Worm (Caenorhabditis elegans) whole organism, L4 larva: ENCODE results near the gene nhr-14.

Experiments used
- D1046.2 ChIP-seq: fragments of 200-800 bp; sonication (Bioruptor generic); IDR thresholded peaks from 2 replicates; pipeline ENCODE4 v1.3.6; 2022; ENCODE audit warnings: missing genetic modification characterization, missing compliant biosample characterization
- F26F4.8 ChIP-seq: fragments of 200-800 bp; sonication (Bioruptor generic); conservative IDR thresholded peaks from 2 replicates; pipeline ENCODE4 v1.3.6; 2022; ENCODE audit warnings: missing genetic modification characterization, missing compliant biosample characterization
- F37D6.2 ChIP-seq: sonication (generic microtip); optimal IDR thresholded peaks from 2 replicates; lab custom pipeline; 2016; ENCODE audit warnings: mild to moderate bottlenecking, missing genetic modification characterization, missing compliant biosample characterization
- F44E2.7 ChIP-seq: fragments of 200-800 bp; sonication (Bioruptor generic); IDR thresholded peaks from 2 replicates; pipeline ENCODE4 v2.1.2; 2022; ENCODE audit warnings: missing genetic modification characterization, missing compliant biosample characterization
- F49E8.2 ChIP-seq: sonication (generic microtip); optimal IDR thresholded peaks from 2 replicates; lab custom pipeline; 2016; ENCODE audit warnings: missing compliant biosample characterization, mild to moderate bottlenecking, missing genetic modification characterization, borderline replicate concordance
- T20F7.1 ChIP-seq: fragments of 200-800 bp; sonication (Bioruptor generic); optimal IDR thresholded peaks from 2 replicates; lab custom pipeline; 2018; ENCODE audit warnings: mild to moderate bottlenecking, missing genetic modification characterization, missing compliant biosample characterization
- T26A8.4 ChIP-seq: fragments of 200-800 bp; sonication (Bioruptor generic); IDR thresholded peaks from 2 replicates; pipeline ENCODE4 v1.3.6; 2022; ENCODE audit warnings: missing genetic modification characterization, missing compliant biosample characterization
- Y48G9A.11 ChIP-seq: fragments of 200-800 bp; sonication (Bioruptor generic); IDR thresholded peaks from 2 replicates; pipeline ENCODE4 v1.3.6; 2022; ENCODE audit warnings: missing genetic modification reagents, missing genetic modification characterization, missing compliant biosample characterization
- aha-1 ChIP-seq: fragments of 150-350 bp; peaks from one replicate; lab custom pipeline; 2014; ENCODE audit warnings: missing biosample characterization, missing genetic modification characterization
- aly-2 ChIP-seq: sonication (generic microtip); optimal IDR thresholded peaks from 2 replicates; lab custom pipeline; 2018; ENCODE audit warnings: missing biosample characterization, missing genetic modification characterization
- ama-1 ChIP-seq: fragments of 150-350 bp; optimal IDR thresholded peaks from 2 replicates; lab custom pipeline; 2014; ENCODE audit warnings: inconsistent platforms, mixed read lengths
- ces-1 ChIP-seq: fragments of 150-350 bp; sonication (generic microtip); optimal IDR thresholded peaks from 4 replicates; lab custom pipeline; 2014; ENCODE audit warnings: missing biosample characterization, missing genetic modification reagents, missing genetic modification characterization
- daf-16 ChIP-seq, 3 experiments: sonication (generic microtip); optimal IDR thresholded peaks; 2 replicates each; lab custom pipeline; 2016 to 2017; ENCODE audit warnings: missing genetic modification characterization in 3 of 3, missing genetic modification reagents in 3 of 3, mild to moderate bottlenecking in 2 of 3, missing compliant biosample characterization in 2 of 3, missing biosample characterization in 1 of 3, moderate library complexity in 1 of 3
- dpl-1 ChIP-seq: fragments of 150-350 bp; optimal IDR thresholded peaks from 2 replicates; lab custom pipeline; 2014; ENCODE audit warnings: missing biosample characterization, missing genetic modification reagents, missing genetic modification characterization
- dve-1 ChIP-seq: sonication (generic microtip); optimal IDR thresholded peaks from 2 replicates; lab custom pipeline; 2017; ENCODE audit warnings: antibody characterized with exemption, mild to moderate bottlenecking, missing genetic modification characterization, missing compliant biosample characterization; ENCODE audit not compliant: insufficient read depth
- fos-1 ChIP-seq: fragments of 150-350 bp; optimal IDR thresholded peaks from 2 replicates; lab custom pipeline; 2014; ENCODE audit warnings: missing biosample characterization, missing genetic modification characterization
- hlh-11 ChIP-seq: fragments of 200-800 bp; sonication (Bioruptor generic); optimal IDR thresholded peaks from 2 replicates; lab custom pipeline; 2018; ENCODE audit warnings: mild to moderate bottlenecking, missing genetic modification characterization, missing compliant biosample characterization
- hlh-30 ChIP-seq: sonication (generic microtip); optimal IDR thresholded peaks from 2 replicates; lab custom pipeline; 2017; ENCODE audit warnings: antibody characterized with exemption, mild to moderate bottlenecking, missing genetic modification characterization, missing compliant biosample characterization; ENCODE audit not compliant: insufficient read depth
- lin-1 ChIP-seq: fragments of 200-800 bp; sonication (Bioruptor generic); IDR thresholded peaks from 2 replicates; pipeline ENCODE4 v1.3.6; 2022; ENCODE audit warnings: missing genetic modification reagents, missing genetic modification characterization, missing compliant biosample characterization
- lin-15B ChIP-seq: fragments of 150-350 bp; sonication (generic microtip); optimal IDR thresholded peaks from 3 replicates; lab custom pipeline; 2014; ENCODE audit warnings: missing biosample characterization, missing genetic modification characterization
- mdl-1 ChIP-seq, 2 experiments: fragments of 150-350 bp in 1 of 2; sonication (generic microtip) in 1 of 2; optimal IDR thresholded peaks; 2 replicates each; lab custom pipeline; 2014 to 2017; ENCODE audit warnings: missing biosample characterization in 2 of 2, missing genetic modification characterization in 2 of 2
- nhr-102 ChIP-seq: sonication (generic microtip); optimal IDR thresholded peaks from 2 replicates; lab custom pipeline; 2016; ENCODE audit warnings: mild to moderate bottlenecking, missing genetic modification characterization, moderate library complexity, missing compliant biosample characterization
- nhr-237 ChIP-seq: sonication (generic microtip); optimal IDR thresholded peaks from 2 replicates; lab custom pipeline; 2017; ENCODE audit warnings: missing biosample characterization, missing genetic modification characterization
- nhr-28 ChIP-seq: fragments of 150-350 bp; optimal IDR thresholded peaks from 2 replicates; lab custom pipeline; 2014; ENCODE audit warnings: missing biosample characterization, missing genetic modification characterization
- nhr-41 ChIP-seq: fragments of 200-800 bp; sonication (Bioruptor generic); IDR thresholded peaks from 2 replicates; pipeline ENCODE4 v1.3.6; 2022; ENCODE audit warnings: missing genetic modification reagents, missing genetic modification characterization, missing compliant biosample characterization
- nhr-77 ChIP-seq: fragments of 150-350 bp; optimal IDR thresholded peaks from 2 replicates; lab custom pipeline; 2014; ENCODE audit warnings: missing biosample characterization, missing genetic modification characterization
- pqm-1 ChIP-seq: sonication (generic microtip); optimal IDR thresholded peaks from 2 replicates; lab custom pipeline; 2017; ENCODE audit warnings: missing biosample characterization, missing genetic modification characterization
- rbr-2 ChIP-seq: sonication (generic microtip); optimal IDR thresholded peaks from 2 replicates; lab custom pipeline; 2016; ENCODE audit warnings: missing genotype, missing genetic modification characterization, missing compliant biosample characterization
- unc-130 ChIP-seq: sonication (generic microtip); optimal IDR thresholded peaks from 2 replicates; lab custom pipeline; 2016; ENCODE audit warnings: missing genetic modification reagents, missing genetic modification characterization, missing compliant biosample characterization
- unc-39 ChIP-seq: sonication (generic microtip); optimal IDR thresholded peaks from 2 replicates; lab custom pipeline; 2017; ENCODE audit warnings: missing biosample characterization, missing genetic modification characterization
- zag-1 ChIP-seq: fragments of 150-350 bp; optimal IDR thresholded peaks from 2 replicates; lab custom pipeline; 2014; ENCODE audit warnings: missing biosample characterization, missing genetic modification characterization
- zip-2 ChIP-seq: fragments of 150-350 bp; optimal IDR thresholded peaks from 2 replicates; lab custom pipeline; 2014; ENCODE audit warnings: missing biosample characterization, missing genetic modification characterization

The nhr-14 gene

DNA sequence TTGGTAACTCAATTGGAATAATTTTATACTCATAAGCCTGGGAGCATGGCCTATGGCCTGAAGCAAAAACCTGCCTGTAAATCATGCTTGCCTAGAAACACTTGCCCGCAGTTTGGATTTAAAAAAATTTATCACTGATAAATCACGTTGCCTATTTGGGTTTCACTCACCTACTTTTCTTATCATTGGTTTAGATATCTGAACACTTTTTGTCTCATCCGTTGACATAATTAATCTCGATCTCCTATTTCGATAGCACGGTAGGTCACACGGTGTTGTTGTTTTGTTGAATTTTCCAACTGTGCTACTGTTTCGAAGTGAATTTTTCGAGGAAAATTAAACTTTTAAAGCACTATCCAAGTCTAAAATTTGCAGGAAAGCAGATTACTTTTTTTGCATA is 31.1 kb upstream of the nhr-14 start:
- no peak for TF ChIP-seq T26A8.4 (GFP tag; lab: Robert Waterston, UW)
- TF ChIP-seq fos-1: no peak

DNA sequence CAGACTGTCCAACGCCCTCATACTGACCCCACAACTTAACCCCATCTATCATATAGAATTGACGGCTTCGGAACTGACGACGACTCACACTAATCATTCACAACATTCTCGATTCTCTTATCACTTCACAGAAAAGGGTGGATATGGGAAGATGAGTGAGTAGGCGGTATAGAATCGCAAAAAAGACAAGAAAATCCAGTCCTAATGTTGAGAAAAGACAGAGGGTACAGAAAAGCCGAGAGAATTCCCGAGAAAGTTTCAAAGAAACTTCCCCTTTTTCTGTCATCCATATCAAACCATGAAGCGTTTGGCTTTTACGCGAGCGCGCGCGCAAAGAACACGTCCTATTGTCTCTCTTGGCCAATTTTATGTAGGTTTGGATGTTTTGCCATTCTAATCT is 28.2 kb upstream of the nhr-14 start:
- peak in 1 of 2 experiments; percentile 28 for TF ChIP-seq mdl-1 (tag; optimal IDR thresholded peaks at IDR 0.05; lab: Kevin White, UChicago)
- peak; percentile 28 for TF ChIP-seq hlh-11
- no peak for TF ChIP-seq F44E2.7 (GFP tag; lab: Robert Waterston, UW)
- peak; percentile 56 for TF ChIP-seq aha-1 (tag; lab: Kevin White, UChicago)
- TF ChIP-seq, all 104 proteins: peak for 3

DNA sequence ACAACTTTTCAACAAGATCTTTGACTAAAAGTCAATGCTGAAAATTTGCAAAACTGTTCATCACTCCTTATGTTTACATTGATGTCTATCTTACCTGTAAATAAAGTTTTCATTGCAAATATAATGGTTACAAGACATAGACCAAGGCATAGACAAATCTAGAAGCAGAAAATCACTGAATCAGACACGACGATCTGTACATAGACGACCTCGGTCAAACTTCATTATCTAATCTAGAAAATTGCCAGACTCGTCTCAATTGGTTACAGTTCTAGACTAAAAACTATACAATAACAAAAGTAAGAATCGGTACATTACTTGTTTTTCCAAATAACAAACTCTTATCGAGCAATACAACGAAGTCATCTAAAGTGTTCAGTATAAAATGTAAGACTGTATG is 24.9 kb upstream of the nhr-14 start, which contains the start of gene grd-4:
Gene grd-4 (plus strand): TSS at position 301 of the 400 bp plus-strand sequence.
- TF ChIP-seq unc-130 (GFP tag; lab: Kevin White, UChicago) (no peak), lin-15B (tag; lab: Kevin White, UChicago) (no peak), mdl-1 (tag; optimal IDR thresholded peaks at IDR 0.05; lab: Kevin White, UChicago) (no peak), F26F4.8 (no peak), zag-1 (tag; lab: Kevin White, UChicago) (no peak), daf-16 (GFP tag; optimal IDR thresholded peaks at IDR 0.05; lab: Kevin White, UChicago) (no peak), daf-16 (tag; optimal IDR thresholded peaks at IDR 0.05; lab: Kevin White, UChicago) (no peak)

DNA sequence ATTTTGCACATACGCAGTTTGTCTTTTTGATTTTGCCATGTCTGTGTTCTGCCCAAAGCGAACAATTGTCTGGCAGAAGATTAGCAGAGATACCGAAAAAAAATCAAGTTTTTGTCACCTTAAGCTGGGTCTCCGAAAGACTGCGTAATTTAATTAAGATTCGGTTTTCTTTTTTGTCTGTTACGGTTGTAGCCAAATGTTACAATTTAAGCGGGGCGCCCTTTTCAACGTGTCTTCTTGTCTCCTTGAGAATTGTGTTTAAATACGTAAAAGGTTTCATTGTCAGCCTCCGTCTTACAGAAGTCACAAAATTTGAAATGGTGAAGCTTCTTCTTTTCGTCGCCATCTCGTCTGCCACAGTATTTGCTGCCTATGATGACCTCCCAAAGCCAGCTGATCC is 23.7 kb upstream of the nhr-14 start, which contains the start of gene grd-14:
Gene grd-14 (plus strand): TSS at position 301 of the 400 bp plus-strand sequence.
- TF ChIP-seq aha-1 (tag; lab: Kevin White, UChicago) (peak; percentile 13), nhr-102 (tag; lab: Kevin White, UChicago) (no peak), D1046.2 (GFP tag; lab: Robert Waterston, UW) (no peak), zip-2 (no peak)
- TF ChIP-seq, all 104 proteins: peak for 1

DNA sequence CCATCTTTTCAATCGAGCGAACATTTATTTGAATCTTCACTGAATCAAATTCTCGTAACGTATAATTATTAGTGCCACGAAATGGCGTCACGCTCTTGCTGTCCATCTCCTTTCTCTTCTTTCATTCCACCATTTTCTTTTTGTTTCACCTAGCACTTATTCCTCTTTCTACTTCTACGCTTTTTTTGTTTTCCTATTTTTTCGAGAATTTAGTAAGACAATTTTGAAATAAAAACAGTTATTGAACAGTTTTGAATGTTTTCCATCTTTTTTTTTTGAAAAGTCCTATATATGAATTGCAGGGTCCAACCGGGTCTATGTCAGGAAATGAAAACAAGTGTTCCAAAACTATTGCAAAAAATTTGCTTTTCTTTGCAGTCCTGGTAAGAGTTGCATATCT is 19.0 kb upstream of the nhr-14 start, which contains the start of gene T01B10.5:
Gene T01B10.5 (plus strand): TSS at position 301 of the 400 bp plus-strand sequence.
- TF ChIP-seq dpl-1 (GFP tag; lab: Kevin White, UChicago) (no peak), mdl-1 (tag; optimal IDR thresholded peaks at IDR 0.05; lab: Kevin White, UChicago) (no peak), T20F7.1 (GFP tag; lab: Kevin White, UChicago) (no peak), F37D6.2 (tag; lab: Kevin White, UChicago) (no peak), ama-1 (lab: Kevin White, UChicago) (no peak), nhr-41 (GFP tag; lab: Robert Waterston, UW) (no peak)

DNA sequence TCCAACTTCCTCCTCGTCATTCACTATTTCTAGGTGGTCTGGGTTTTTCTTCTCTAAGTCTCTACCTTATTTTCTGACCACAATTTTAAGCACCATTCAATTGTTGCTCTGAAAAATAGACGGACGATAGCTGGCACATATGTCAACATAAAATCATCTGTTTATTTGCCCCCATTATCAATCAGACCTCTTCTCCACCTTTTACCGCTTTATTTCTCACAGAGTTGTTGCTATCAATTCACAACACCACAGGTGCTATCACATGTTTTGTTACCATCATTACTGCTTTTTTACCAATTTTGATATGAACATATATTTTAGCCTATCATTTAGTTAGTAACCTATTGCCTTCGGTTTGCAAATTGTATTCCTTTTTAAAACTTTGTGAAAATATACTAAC is 16.8 kb upstream of the nhr-14 start:
- TF ChIP-seq nhr-77 (peak; percentile 9), hlh-30 (tag; lab: Kevin White, UChicago) (peak; percentile 11), ces-1 (no peak), lin-1 (GFP tag; lab: Robert Waterston, UW) (no peak), F49E8.2 (tag; lab: Kevin White, UChicago) (no peak), rbr-2 (tag; lab: Kevin White, UChicago) (no peak), nhr-237 (no peak), unc-39 (no peak), daf-16 (GFP tag; optimal IDR thresholded peaks at IDR 0.05; lab: Kevin White, UChicago) (no peak), daf-16 (tag; optimal IDR thresholded peaks at IDR 0.05; lab: Kevin White, UChicago) (peak; percentile 91), pqm-1 (tag; lab: Kevin White, UChicago) (peak; percentile 19), Y48G9A.11 (GFP tag; lab: Robert Waterston, UW) (no peak), nhr-28 (peak; percentile 71), aly-2 (no peak), dve-1 (tag; lab: Kevin White, UChicago) (peak; percentile 26), hlh-11 (no peak)
